Worm (Caenorhabditis elegans): ENCODE data around the gene F41E7.9.

DNA sequence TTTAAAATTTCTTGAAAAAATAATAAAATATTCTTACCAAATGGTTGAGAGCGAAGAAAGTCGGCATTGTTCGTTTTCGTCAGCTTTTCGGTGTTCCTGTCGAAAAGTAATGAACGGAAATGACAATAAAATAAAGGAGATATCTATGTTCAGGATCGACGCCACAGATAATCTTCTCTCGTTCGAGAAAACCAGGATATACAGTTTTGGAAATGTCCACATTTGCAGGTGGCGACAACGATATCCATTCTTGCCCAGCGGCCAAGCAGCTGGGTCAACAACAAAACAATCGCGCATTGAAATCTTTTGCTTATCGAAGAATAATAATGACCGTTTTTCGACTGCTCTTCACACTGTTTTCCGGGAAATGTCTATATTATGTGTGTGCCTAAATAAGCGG, 39.8 kb upstream of the F41E7.9 start, which contains the start of gene R07E3.7:
- TF ChIP-seq ztf-29 (GFP tag; IDR thresholded peaks at IDR 0.05) (no peak), med-1 (GFP tag; optimal IDR thresholded peaks at IDR 0.05; ENCODE audit: insufficient read depth) (no peak), flt-1 (GFP tag; IDR thresholded peaks at IDR 0.05) (no peak), tab-1 (GFP tag; IDR thresholded peaks at IDR 0.05) (no peak)

Data from whole organism, midembryonic.